Worm (Caenorhabditis elegans) whole organism, late embryonic: ENCODE results near the gene ges-1.

Experiments used
- C08G9.2 ChIP-seq: sonication (generic microtip); optimal IDR thresholded peaks from 2 replicates; lab custom pipeline; 2016; ENCODE audit warnings: mild to moderate bottlenecking, missing genetic modification characterization, moderate library complexity, missing compliant biosample characterization
- C38D4.7 ChIP-seq: fragments of 200-800 bp; sonication (Bioruptor generic); optimal IDR thresholded peaks from 2 replicates; lab custom pipeline; 2018; ENCODE audit warnings: mild to moderate bottlenecking, missing genetic modification characterization, moderate library complexity, missing compliant biosample characterization
- K02D7.2 ChIP-seq: sonication (generic microtip); optimal IDR thresholded peaks from 2 replicates; lab custom pipeline; 2017; ENCODE audit warnings: mild to moderate bottlenecking, missing genetic modification characterization, missing compliant biosample characterization
- T23F11.4 ChIP-seq: fragments of 200-800 bp; sonication (Bioruptor generic); optimal IDR thresholded peaks from 2 replicates; lab custom pipeline; 2018; ENCODE audit warnings: mild to moderate bottlenecking, missing genetic modification characterization, missing compliant biosample characterization
- Y22D7AL.16 ChIP-seq: sonication (generic microtip); optimal IDR thresholded peaks from 2 replicates; lab custom pipeline; 2016; ENCODE audit warnings: missing genetic modification characterization, missing compliant biosample characterization
- ahr-1 ChIP-seq: sonication (generic microtip); optimal IDR thresholded peaks from 2 replicates; lab custom pipeline; 2016; ENCODE audit warnings: missing genetic modification characterization, missing compliant biosample characterization
- ama-1 ChIP-seq: fragments of 150-350 bp; optimal IDR thresholded peaks from 2 replicates; lab custom pipeline; 2014
- ceh-14 ChIP-seq: sonication (generic microtip); optimal IDR thresholded peaks from 2 replicates; lab custom pipeline; 2016; ENCODE audit warnings: missing genotype, missing genetic modification characterization, missing compliant biosample characterization
- ceh-18 ChIP-seq: sonication (generic microtip); optimal IDR thresholded peaks from 2 replicates; lab custom pipeline; 2016; ENCODE audit warnings: missing genetic modification characterization, missing compliant biosample characterization
- ceh-2 ChIP-seq: sonication (generic microtip); optimal IDR thresholded peaks from 2 replicates; lab custom pipeline; 2016; ENCODE audit warnings: missing genotype, missing genetic modification characterization, missing compliant biosample characterization
- ceh-22 ChIP-seq: sonication (generic microtip); optimal IDR thresholded peaks from 2 replicates; lab custom pipeline; 2017; ENCODE audit warnings: missing biosample characterization, missing genetic modification characterization
- ceh-24 ChIP-seq: sonication (generic microtip); optimal IDR thresholded peaks from 2 replicates; lab custom pipeline; 2016; ENCODE audit warnings: mild to moderate bottlenecking, missing genetic modification characterization, missing compliant biosample characterization
- ceh-30 ChIP-seq: fragments of 150-350 bp; optimal IDR thresholded peaks from 2 replicates; lab custom pipeline; 2014; ENCODE audit warnings: missing biosample characterization, missing genetic modification characterization
- ceh-34 ChIP-seq: sonication (generic microtip); optimal IDR thresholded peaks from 2 replicates; lab custom pipeline; 2016; ENCODE audit warnings: mild to moderate bottlenecking, missing genetic modification characterization, missing compliant biosample characterization
- ceh-45 ChIP-seq: fragments of 200-800 bp; sonication (Bioruptor generic); IDR thresholded peaks from 2 replicates; pipeline ENCODE4 v1.3.6; 2022; ENCODE audit warnings: missing genetic modification reagents, missing genetic modification characterization, missing compliant biosample characterization
- ceh-48 ChIP-seq: sonication (generic microtip); optimal IDR thresholded peaks from 2 replicates; lab custom pipeline; 2016; ENCODE audit warnings: missing genetic modification characterization, inconsistent platforms, missing compliant biosample characterization
- ceh-6 ChIP-seq: fragments of 200-800 bp; sonication (Bioruptor generic); optimal IDR thresholded peaks from 2 replicates; lab custom pipeline; 2018; ENCODE audit warnings: mild to moderate bottlenecking, missing genetic modification characterization, missing compliant biosample characterization
- dmd-4 ChIP-seq: sonication (generic microtip); optimal IDR thresholded peaks from 2 replicates; lab custom pipeline; 2016; ENCODE audit warnings: borderline replicate concordance, missing genetic modification characterization, missing compliant biosample characterization
- dve-1 ChIP-seq: sonication (generic microtip); optimal IDR thresholded peaks from 2 replicates; lab custom pipeline; 2017; ENCODE audit warnings: antibody characterized with exemption, mild to moderate bottlenecking, missing genetic modification characterization, missing compliant biosample characterization
- elt-2 ChIP-seq: sonication (generic microtip); optimal IDR thresholded peaks from 2 replicates; lab custom pipeline; 2016; ENCODE audit warnings: missing genetic modification reagents, missing genetic modification characterization, missing compliant biosample characterization
- elt-4 ChIP-seq: sonication (generic microtip); optimal IDR thresholded peaks from 2 replicates; lab custom pipeline; 2016; ENCODE audit warnings: missing genetic modification characterization, missing compliant biosample characterization
- fkh-10 ChIP-seq: fragments of 150-350 bp; optimal IDR thresholded peaks from 2 replicates; lab custom pipeline; 2014; ENCODE audit warnings: missing biosample characterization, missing genetic modification reagents, missing genetic modification characterization
- fkh-6 ChIP-seq: sonication (generic microtip); optimal IDR thresholded peaks from 2 replicates; lab custom pipeline; 2016; ENCODE audit warnings: missing genetic modification characterization, missing compliant biosample characterization
- gmeb-2 ChIP-seq: sonication (generic microtip); optimal IDR thresholded peaks from 2 replicates; lab custom pipeline; 2016; ENCODE audit warnings: missing genetic modification characterization, inconsistent platforms, missing compliant biosample characterization
- hlh-15 ChIP-seq: sonication (generic microtip); optimal IDR thresholded peaks from 2 replicates; lab custom pipeline; 2016; ENCODE audit warnings: missing genetic modification characterization, missing compliant biosample characterization
- hlh-30 ChIP-seq: sonication (generic microtip); optimal IDR thresholded peaks from 2 replicates; lab custom pipeline; 2017; ENCODE audit warnings: antibody characterized with exemption, missing genetic modification characterization, missing compliant biosample characterization; ENCODE audit not compliant: insufficient read depth
- hlh-6 ChIP-seq: sonication (generic microtip); optimal IDR thresholded peaks from 2 replicates; lab custom pipeline; 2016; ENCODE audit warnings: missing genotype, missing genetic modification characterization, missing compliant biosample characterization
- hlh-8 ChIP-seq: sonication (generic microtip); optimal IDR thresholded peaks from 2 replicates; lab custom pipeline; 2016; ENCODE audit warnings: missing genotype, missing genetic modification characterization, missing compliant biosample characterization
- lin-11 ChIP-seq: fragments of 200-800 bp; sonication (Bioruptor generic); optimal IDR thresholded peaks from 2 replicates; lab custom pipeline; 2018; ENCODE audit warnings: mild to moderate bottlenecking, missing genetic modification characterization, missing compliant biosample characterization
- madf-2 ChIP-seq: sonication (generic microtip); optimal IDR thresholded peaks from 2 replicates; lab custom pipeline; 2017; ENCODE audit warnings: missing genetic modification characterization, missing compliant biosample characterization
- mec-3 ChIP-seq: sonication (generic microtip); optimal IDR thresholded peaks from 2 replicates; lab custom pipeline; 2016; ENCODE audit warnings: borderline replicate concordance, missing genetic modification characterization, missing compliant biosample characterization
- nhr-11 ChIP-seq: fragments of 150-350 bp; optimal IDR thresholded peaks from 2 replicates; lab custom pipeline; 2014; ENCODE audit warnings: missing biosample characterization, missing genetic modification characterization
- nhr-232 ChIP-seq: sonication (generic microtip); optimal IDR thresholded peaks from 2 replicates; lab custom pipeline; 2016; ENCODE audit warnings: missing genetic modification characterization, missing compliant biosample characterization
- pag-3 ChIP-seq: sonication (generic microtip); optimal IDR thresholded peaks from 2 replicates; lab custom pipeline; 2016; ENCODE audit warnings: missing compliant biosample characterization, missing genetic modification characterization, borderline replicate concordance
- pat-9 ChIP-seq: fragments of 200-800 bp; sonication (Bioruptor generic); optimal IDR thresholded peaks from 2 replicates; lab custom pipeline; 2018; ENCODE audit warnings: mild to moderate bottlenecking, missing genetic modification characterization, moderate library complexity, missing compliant biosample characterization
- pax-1 ChIP-seq: fragments of 150-350 bp; optimal IDR thresholded peaks from 2 replicates; lab custom pipeline; 2014; ENCODE audit warnings: missing biosample characterization, missing genetic modification characterization
- pha-2 ChIP-seq: sonication (generic microtip); optimal IDR thresholded peaks from 2 replicates; lab custom pipeline; 2017; ENCODE audit warnings: mild to moderate bottlenecking, missing genetic modification characterization, missing compliant biosample characterization
- pqm-1 ChIP-seq: sonication (generic microtip); optimal IDR thresholded peaks from 2 replicates; lab custom pipeline; 2016; ENCODE audit warnings: missing genetic modification characterization, missing compliant biosample characterization
- pros-1 ChIP-seq: fragments of 150-350 bp; optimal IDR thresholded peaks from 2 replicates; lab custom pipeline; 2014; ENCODE audit warnings: missing biosample characterization, missing genetic modification reagents, missing genetic modification characterization
- ref-2 ChIP-seq: sonication (generic microtip); optimal IDR thresholded peaks from 2 replicates; lab custom pipeline; 2016; ENCODE audit warnings: missing genetic modification characterization, missing compliant biosample characterization
- sdc-2 ChIP-seq: sonication (generic microtip); optimal IDR thresholded peaks from 2 replicates; lab custom pipeline; 2016; ENCODE audit warnings: missing genotype, missing genetic modification characterization, missing compliant biosample characterization
- sox-2 ChIP-seq: fragments of 200-800 bp; sonication (Bioruptor generic); IDR thresholded peaks from 2 replicates; pipeline ENCODE4 v1.3.6; 2022; ENCODE audit warnings: missing genetic modification reagents, missing genetic modification characterization, missing compliant biosample characterization
- syd-9 ChIP-seq: sonication (generic microtip); optimal IDR thresholded peaks from 2 replicates; lab custom pipeline; 2016; ENCODE audit warnings: mild to moderate bottlenecking, missing genetic modification characterization, moderate library complexity, missing compliant biosample characterization
- ttx-3 ChIP-seq: sonication (generic microtip); optimal IDR thresholded peaks from 2 replicates; lab custom pipeline; 2016; ENCODE audit warnings: missing genetic modification reagents, missing genetic modification characterization, missing compliant biosample characterization
- unc-42 ChIP-seq: sonication (generic microtip); optimal IDR thresholded peaks from 2 replicates; lab custom pipeline; 2016; ENCODE audit warnings: missing genotype, missing genetic modification characterization, missing compliant biosample characterization
- unc-55 ChIP-seq: sonication (generic microtip); optimal IDR thresholded peaks from 2 replicates; lab custom pipeline; 2017; ENCODE audit warnings: missing biosample characterization, missing genetic modification reagents, missing genetic modification characterization
- unc-86 ChIP-seq: sonication (generic microtip); optimal IDR thresholded peaks from 2 replicates; lab custom pipeline; 2016; ENCODE audit warnings: missing genetic modification characterization, missing compliant biosample characterization
- zip-5 ChIP-seq: sonication (generic microtip); optimal IDR thresholded peaks from 2 replicates; lab custom pipeline; 2016; ENCODE audit warnings: missing genetic modification characterization, missing compliant biosample characterization
- ztf-16 ChIP-seq: sonication (generic microtip); optimal IDR thresholded peaks from 2 replicates; lab custom pipeline; 2017; ENCODE audit warnings: missing genetic modification characterization, missing compliant biosample characterization

Gene ges-1

ce11 chrV:1474486-1475125 lies 42.7 kb upstream of the ges-1 start, which contains the start of the genes F53E2.2 and unc-60 (continued):
- no peak for TF ChIP-seq hlh-15 (tag; lab: Kevin White, UChicago)
- TF ChIP-seq ceh-18 (tag; lab: Kevin White, UChicago): peak; percentile 78
- no peak for TF ChIP-seq nhr-232 (tag; lab: Kevin White, UChicago)
- TF ChIP-seq T23F11.4 (GFP tag; lab: Kevin White, UChicago): no peak
- TF ChIP-seq pag-3 (tag; lab: Kevin White, UChicago): no peak
- peak; percentile 60 for TF ChIP-seq fkh-6 (tag; lab: Kevin White, UChicago)
- peak; percentile 36 for TF ChIP-seq ceh-14 (tag; lab: Kevin White, UChicago)
- no peak for TF ChIP-seq pat-9
- TF ChIP-seq ztf-16 (tag; lab: Kevin White, UChicago): peak; percentile 28
- TF ChIP-seq hlh-8 (tag; lab: Kevin White, UChicago): peak; percentile 16
- no peak for TF ChIP-seq ama-1 (lab: Kevin White, UChicago)
- peak; percentile 89 for TF ChIP-seq ceh-34 (tag; lab: Kevin White, UChicago)
- TF ChIP-seq zip-5 (tag; lab: Kevin White, UChicago): no peak
- TF ChIP-seq ceh-22 (tag; lab: Kevin White, UChicago): peak; percentile 5
- TF ChIP-seq pha-2: no peak
- no peak for TF ChIP-seq ceh-45 (GFP tag; lab: Robert Waterston, UW)
- peak; percentile 64 for TF ChIP-seq syd-9 (tag; lab: Kevin White, UChicago)
- no peak for TF ChIP-seq elt-4 (tag; lab: Kevin White, UChicago)
- TF ChIP-seq dmd-4 (tag; lab: Kevin White, UChicago): no peak
- TF ChIP-seq sox-2: no peak
- TF ChIP-seq ceh-30 (tag; lab: Kevin White, UChicago): no peak
- no peak for TF ChIP-seq K02D7.2 (tag; lab: Kevin White, UChicago)
- peak; percentile 75 for TF ChIP-seq C08G9.2 (tag; lab: Kevin White, UChicago)
- no peak for TF ChIP-seq Y22D7AL.16 (tag; lab: Kevin White, UChicago)
- peak; percentile 77 for TF ChIP-seq ref-2 (tag; lab: Kevin White, UChicago)
- TF ChIP-seq pqm-1 (tag; lab: Kevin White, UChicago): peak; percentile 20
- no peak for TF ChIP-seq fkh-10 (GFP tag; lab: Kevin White, UChicago)
- no peak for TF ChIP-seq C38D4.7 (GFP tag; lab: Kevin White, UChicago)
- TF ChIP-seq hlh-30 (tag; lab: Kevin White, UChicago): peak; percentile 72
- peak; percentile 90 for TF ChIP-seq unc-55 (GFP tag; lab: Kevin White, UChicago)
- TF ChIP-seq unc-86: no peak
- peak; percentile 69 for TF ChIP-seq unc-42 (tag; lab: Kevin White, UChicago)
- no peak for TF ChIP-seq madf-2 (tag; lab: Kevin White, UChicago)
- peak; percentile 25 for TF ChIP-seq elt-2 (tag; lab: Kevin White, UChicago)
- no peak for TF ChIP-seq nhr-11 (tag; lab: Kevin White, UChicago)
- no peak for TF ChIP-seq ceh-6 (GFP tag; lab: Kevin White, UChicago)
- TF ChIP-seq ceh-48 (tag; lab: Kevin White, UChicago): no peak
- peak; percentile 40 for TF ChIP-seq sdc-2 (tag; lab: Kevin White, UChicago)
- TF ChIP-seq lin-11 (tag; lab: Kevin White, UChicago): peak; percentile 16
- no peak for TF ChIP-seq ahr-1 (tag; lab: Kevin White, UChicago)
- no peak for TF ChIP-seq ttx-3 (tag; lab: Kevin White, UChicago)
- TF ChIP-seq pax-1 (tag; lab: Kevin White, UChicago): no peak
- TF ChIP-seq hlh-6: peak; percentile 2
- peak; percentile 12 for TF ChIP-seq dve-1 (tag; lab: Kevin White, UChicago)
- no peak for TF ChIP-seq ceh-24
- TF ChIP-seq mec-3 (tag; lab: Kevin White, UChicago): no peak
- TF ChIP-seq pros-1: peak; percentile 24
- no peak for TF ChIP-seq gmeb-2
- peak; percentile 42 for TF ChIP-seq ceh-2 (tag; lab: Kevin White, UChicago)
